Worm (Caenorhabditis elegans) whole organism, early embryonic: ENCODE data around the gene gld-3.

Experiments used
- B0310.2 ChIP-seq: sonication (generic microtip); optimal IDR thresholded peaks from 2 replicates; lab custom pipeline; 2016; ENCODE audit warnings: mild to moderate bottlenecking, missing genetic modification characterization, missing compliant biosample characterization
- F13C5.2 ChIP-seq: sonication (generic microtip); optimal IDR thresholded peaks from 2 replicates; lab custom pipeline; 2017; ENCODE audit warnings: mild to moderate bottlenecking, missing genetic modification characterization, inconsistent platforms, missing compliant biosample characterization
- aly-1 ChIP-seq: sonication (generic microtip); optimal IDR thresholded peaks from 2 replicates; lab custom pipeline; 2016; ENCODE audit warnings: missing genetic modification characterization, missing compliant biosample characterization
- ama-1 ChIP-seq: fragments of 150-350 bp; optimal IDR thresholded peaks from 2 replicates; lab custom pipeline; 2014
- ceh-13 ChIP-seq: fragments of 200-800 bp; sonication (Bioruptor generic); optimal IDR thresholded peaks from 2 replicates; lab custom pipeline; 2018; ENCODE audit warnings: mild to moderate bottlenecking, missing genetic modification characterization, missing compliant biosample characterization
- ceh-36 ChIP-seq: sonication (generic microtip); optimal IDR thresholded peaks from 2 replicates; lab custom pipeline; 2016; ENCODE audit warnings: missing genetic modification characterization, inconsistent platforms, missing compliant biosample characterization
- ets-7 ChIP-seq: sonication (generic microtip); optimal IDR thresholded peaks from 2 replicates; lab custom pipeline; 2016; ENCODE audit warnings: missing genotype, missing genetic modification characterization, missing compliant biosample characterization
- flt-1 ChIP-seq: fragments of 200-800 bp; sonication (Bioruptor generic); IDR thresholded peaks from 2 replicates; pipeline ENCODE4 v1.3.6; 2022; ENCODE audit warnings: missing genetic modification characterization, missing compliant biosample characterization
- hmbx-1 ChIP-seq: sonication (generic microtip); optimal IDR thresholded peaks from 2 replicates; lab custom pipeline; 2016; ENCODE audit warnings: mild to moderate bottlenecking, missing genetic modification characterization, missing compliant biosample characterization
- hmg-4 ChIP-seq: fragments of 200-800 bp; sonication (Bioruptor generic); optimal IDR thresholded peaks from 2 replicates; lab custom pipeline; 2018; ENCODE audit warnings: mild to moderate bottlenecking, missing genetic modification characterization, missing compliant biosample characterization
- hnd-1 ChIP-seq: sonication (generic microtip); optimal IDR thresholded peaks from 2 replicates; lab custom pipeline; 2016; ENCODE audit warnings: missing genetic modification characterization, missing compliant biosample characterization
- pes-1 ChIP-seq: fragments of 200-800 bp; sonication (Bioruptor generic); IDR thresholded peaks from 2 replicates; pipeline ENCODE4 v1.3.6; 2022; ENCODE audit warnings: missing genetic modification reagents, missing genetic modification characterization, missing compliant biosample characterization
- scrt-1 ChIP-seq: fragments of 200-800 bp; sonication (Bioruptor generic); IDR thresholded peaks from 2 replicates; pipeline ENCODE4 v1.3.6; 2022; ENCODE audit warnings: missing genetic modification characterization, missing compliant biosample characterization
- sea-1 ChIP-seq: fragments of 200-800 bp; sonication (Bioruptor generic); conservative IDR thresholded peaks from 2 replicates; pipeline ENCODE4 v1.3.6; 2022; ENCODE audit warnings: missing genetic modification characterization, missing compliant biosample characterization
- tbx-11 ChIP-seq: fragments of 200-800 bp; sonication (Bioruptor generic); IDR thresholded peaks from 2 replicates; pipeline ENCODE4 v1.3.6; 2022; ENCODE audit warnings: missing genetic modification characterization, missing compliant biosample characterization
- tbx-37 ChIP-seq: fragments of 200-800 bp; sonication (Bioruptor generic); conservative IDR thresholded peaks from 2 replicates; pipeline ENCODE4 v1.3.6; 2022; ENCODE audit warnings: missing genetic modification reagents, missing genetic modification characterization, missing compliant biosample characterization
- tra-4 ChIP-seq: sonication (generic microtip); optimal IDR thresholded peaks from 2 replicates; lab custom pipeline; 2017; ENCODE audit warnings: missing genetic modification characterization, missing compliant biosample characterization

The gld-3 gene

DNA sequence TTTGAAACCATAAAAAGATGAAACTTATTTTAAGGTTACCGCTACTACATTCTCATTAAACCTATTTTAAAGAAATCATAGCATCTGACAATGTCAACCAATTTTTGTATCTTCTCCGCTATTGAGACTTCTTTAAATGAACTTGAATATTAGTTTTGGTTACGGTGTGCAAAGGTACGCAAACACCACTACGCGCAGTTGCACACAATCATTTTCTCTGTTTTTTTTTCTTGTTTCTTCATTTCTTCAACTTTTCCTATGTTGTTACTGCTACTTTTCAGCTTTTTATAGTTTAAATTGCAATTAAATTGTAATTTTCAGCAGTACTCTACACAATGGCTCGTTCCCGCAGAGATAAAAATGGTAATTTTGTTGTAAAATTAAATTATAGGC lies 20.8 kb upstream of the gld-3 start, which contains the start of gene F10E7.5:
Gene F10E7.5, plus strand, starts transcription at position 322 of the 393 bp plus-strand sequence.
- TF ChIP-seq F13C5.2 (peak; percentile 68), ets-7 (tag; lab: Kevin White, UChicago) (no peak)

ce11 chrII:7112780-7113179 lies 19.7 kb upstream of the gld-3 start, which contains the start of gene F10E7.6:
Gene F10E7.6 (plus strand): TSS chrII:7113080.
- no peak for TF ChIP-seq hnd-1 (tag; lab: Kevin White, UChicago)
- TF ChIP-seq ama-1 (lab: Kevin White, UChicago) = no peak
- TF ChIP-seq sea-1 = no peak
- TF ChIP-seq aly-1 (tag; lab: Kevin White, UChicago) = no peak
- no peak for TF ChIP-seq pes-1 (GFP tag; lab: Robert Waterston, UW)
- TF ChIP-seq B0310.2 (tag; lab: Kevin White, UChicago) = no peak
- no peak for TF ChIP-seq ets-7 (tag; lab: Kevin White, UChicago)
- no peak for TF ChIP-seq ceh-36 (tag; lab: Kevin White, UChicago)

ce11 chrII:7115638-7116037 lies 16.8 kb upstream of the gld-3 start, which contains the start of gene cutl-5:
Gene cutl-5 (minus strand): TSS chrII:7115906.
- TF ChIP-seq hnd-1 (tag; lab: Kevin White, UChicago) (no peak), scrt-1 (GFP tag; lab: Robert Waterston, UW) (no peak), ama-1 (lab: Kevin White, UChicago) (no peak), tbx-11 (GFP tag; lab: Robert Waterston, UW) (no peak), B0310.2 (tag; lab: Kevin White, UChicago) (no peak), ceh-13 (GFP tag; lab: Kevin White, UChicago) (no peak), hmg-4 (GFP tag; lab: Kevin White, UChicago) (no peak), ets-7 (tag; lab: Kevin White, UChicago) (no peak), tbx-37 (no peak), sea-1 (no peak), ceh-36 (tag; lab: Kevin White, UChicago) (no peak), pes-1 (GFP tag; lab: Robert Waterston, UW) (no peak), flt-1 (GFP tag; lab: Robert Waterston, UW) (no peak), aly-1 (tag; lab: Kevin White, UChicago) (no peak), hmbx-1 (tag; lab: Kevin White, UChicago) (no peak), F13C5.2 (no peak)

DNA sequence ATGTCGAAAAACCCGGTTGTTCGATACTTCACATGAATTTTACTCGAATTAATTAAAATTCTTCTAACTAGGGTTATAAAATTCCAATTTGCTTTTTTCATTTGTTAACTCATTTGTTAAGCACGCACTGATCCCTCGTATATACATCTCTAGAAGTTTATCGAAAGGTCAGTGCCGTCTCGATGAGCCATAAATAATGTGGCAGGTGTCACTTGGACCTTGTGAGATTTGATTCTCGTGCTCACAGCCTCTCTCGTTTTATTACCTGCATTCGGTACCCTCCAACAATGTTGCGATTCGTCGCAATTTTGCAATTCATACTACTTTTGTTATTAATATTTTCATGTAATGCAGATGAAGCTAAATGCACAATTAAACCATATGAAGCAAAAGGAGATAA lies 16.1 kb upstream of the gld-3 start, which contains the start of gene spon-1:
Gene spon-1, plus strand, starts transcription at position 208 of the 400 bp plus-strand sequence.
- no peak for TF ChIP-seq pes-1 (GFP tag; lab: Robert Waterston, UW)
- no peak for TF ChIP-seq F13C5.2
- no peak for TF ChIP-seq ama-1 (lab: Kevin White, UChicago)
- TF ChIP-seq scrt-1 (GFP tag; lab: Robert Waterston, UW) = no peak
- TF ChIP-seq tra-4 = no peak
- no peak for TF ChIP-seq sea-1
- TF ChIP-seq aly-1 (tag; lab: Kevin White, UChicago) = no peak
- TF ChIP-seq flt-1 (GFP tag; lab: Robert Waterston, UW) = no peak

- no peak for TF ChIP-seq B0310.2 (tag; lab: Kevin White, UChicago)
- no peak for TF ChIP-seq hmbx-1 (tag; lab: Kevin White, UChicago)
- TF ChIP-seq aly-1 (tag; lab: Kevin White, UChicago) = no peak
- no peak for TF ChIP-seq ceh-13 (GFP tag; lab: Kevin White, UChicago)
- no peak for TF ChIP-seq ceh-36 (tag; lab: Kevin White, UChicago)
- no peak for TF ChIP-seq scrt-1 (GFP tag; lab: Robert Waterston, UW)
Measured at ce11 chrII:7119525-7119924, 12.9 kb upstream of the gld-3 start.

DNA sequence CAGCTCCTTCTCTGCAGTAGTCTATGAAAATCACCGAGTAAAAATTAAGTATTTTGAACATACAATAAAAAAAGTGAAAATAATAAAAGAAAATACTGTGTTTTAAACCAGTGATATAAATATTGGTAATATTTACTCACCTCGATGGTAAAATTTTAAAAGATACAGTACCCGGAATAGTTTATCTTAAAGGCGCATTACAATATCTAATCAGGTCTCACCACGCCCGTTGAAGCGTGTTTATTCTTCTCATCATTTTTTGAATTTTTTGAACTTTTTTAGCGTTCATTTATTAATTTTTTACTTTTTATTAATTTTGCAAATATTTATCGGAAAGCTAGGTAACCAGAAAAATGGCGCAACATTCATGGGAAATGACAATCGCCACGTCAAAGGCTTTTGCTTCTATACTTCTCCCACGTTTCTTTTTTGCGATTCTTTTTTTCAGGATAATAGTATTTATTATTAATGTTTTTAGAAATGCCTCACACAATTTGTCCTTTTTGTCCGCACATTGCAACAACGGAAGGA lies 10.6 kb upstream of the gld-3 start, which contains the start of gene F10E7.2:
Gene F10E7.2, plus strand, starts transcription at position 481 of the 531 bp plus-strand sequence.
- TF ChIP-seq sea-1 (no peak), hmbx-1 (tag; lab: Kevin White, UChicago) (no peak), flt-1 (GFP tag; lab: Robert Waterston, UW) (no peak), ceh-13 (GFP tag; lab: Kevin White, UChicago) (no peak), B0310.2 (tag; lab: Kevin White, UChicago) (no peak), ama-1 (lab: Kevin White, UChicago) (no peak), hnd-1 (tag; lab: Kevin White, UChicago) (no peak), pes-1 (GFP tag; lab: Robert Waterston, UW) (no peak), tra-4 (no peak), tbx-37 (no peak)

ce11 chrII:7122661-7123418 lies 9.6 kb upstream of the gld-3 start, which contains the start of gene F10E7.11:
Gene F10E7.11 (minus strand): TSS chrII:7122892.
- TF ChIP-seq tbx-11 (GFP tag; lab: Robert Waterston, UW) (no peak), tbx-37 (no peak), flt-1 (GFP tag; lab: Robert Waterston, UW) (no peak), pes-1 (GFP tag; lab: Robert Waterston, UW) (no peak), ama-1 (lab: Kevin White, UChicago) (no peak), hnd-1 (tag; lab: Kevin White, UChicago) (no peak), tra-4 (no peak), B0310.2 (tag; lab: Kevin White, UChicago) (no peak), hmg-4 (GFP tag; lab: Kevin White, UChicago) (no peak), ets-7 (tag; lab: Kevin White, UChicago) (no peak), F13C5.2 (no peak), ceh-13 (GFP tag; lab: Kevin White, UChicago) (no peak), hmbx-1 (tag; lab: Kevin White, UChicago) (no peak), ceh-36 (tag; lab: Kevin White, UChicago) (no peak)
